Worm (Caenorhabditis elegans): ENCODE results near the gene seu-1.

- TF ChIP-seq Y79H2A.3 (GFP tag; conservative IDR thresholded peaks at IDR 0.05): no peak
- no peak for TF ChIP-seq nhr-179 (tag; optimal IDR thresholded peaks at IDR 0.05)
- no peak for TF ChIP-seq snpc-4 (GFP tag; optimal IDR thresholded peaks at IDR 0.05)
- no peak for TF ChIP-seq snpc-4 (tag; optimal IDR thresholded peaks at IDR 0.05)
- TF ChIP-seq unc-62 (GFP tag; optimal IDR thresholded peaks at IDR 0.05): no peak
- TF ChIP-seq lin-35 (GFP tag; optimal IDR thresholded peaks at IDR 0.05): no peak
These were observed 31.2 kb upstream of the seu-1 start, which contains the start of gene srv-27 for ce11 chrIV:6298253-6298652.
